Fruit fly (Drosophila melanogaster): ENCODE data around the gene Smn.

Gene Smn

dm6 chr3L:16574307-16574946 lies 6.9 kb downstream of the Smn start, which contains the start of gene mbf1 (continued):
- TF ChIP-seq croc (GFP tag; conservative IDR thresholded peaks at IDR 0.05) (no peak), Hmr (GFP tag; optimal IDR thresholded peaks at IDR 0.05) (peak; percentile 11), sisA (GFP tag; IDR thresholded peaks at IDR 0.05) (no peak), her (GFP tag; optimal IDR thresholded peaks at IDR 0.05) (no peak), CG11398 (GFP tag; optimal IDR thresholded peaks at IDR 0.05) (no peak), Poxn (GFP tag; IDR thresholded peaks at IDR 0.05) (no peak), CG18619 (GFP tag; optimal IDR thresholded peaks at IDR 0.05) (no peak), sens-2 (GFP tag; IDR thresholded peaks at IDR 0.05) (no peak), CG10959 (GFP tag; IDR thresholded peaks at IDR 0.05) (no peak), CG6254 (GFP tag; optimal IDR thresholded peaks at IDR 0.05) (no peak), ssp (GFP tag; IDR thresholded peaks at IDR 0.05) (no peak), CG3281 (GFP tag; optimal IDR thresholded peaks at IDR 0.05) (no peak), CG18476 (GFP tag; optimal IDR thresholded peaks at IDR 0.05) (no peak), eyg (GFP tag; optimal IDR thresholded peaks at IDR 0.05) (no peak), CG30403 (GFP tag; optimal IDR thresholded peaks at IDR 0.05) (peak; percentile 27), gce (GFP tag; IDR thresholded peaks at IDR 0.05) (no peak), nerfin-1 (tag; optimal IDR thresholded peaks at IDR 0.05) (peak; percentile 92), Rfx (GFP tag; IDR thresholded peaks at IDR 0.05) (no peak; the same call in 1 of the 2 replicates), CG17802 (tag; optimal IDR thresholded peaks at IDR 0.05) (no peak), Med (GFP tag) (peak; percentile 84), CG34422 (GFP tag; IDR thresholded peaks at IDR 0.05) (peak; percentile 27; the same call in 1 of the 3 replicates), B-H2 (GFP tag; optimal IDR thresholded peaks at IDR 0.05) (peak; percentile 24), CG3163 (GFP tag; optimal IDR thresholded peaks at IDR 0.05) (no peak), CG1603 (tag; optimal IDR thresholded peaks at IDR 0.05) (peak; percentile 67), CG33557 (GFP tag; optimal IDR thresholded peaks at IDR 0.05) (no peak), Eip74EF (GFP tag; optimal IDR thresholded peaks at IDR 0.05) (no peak), Vsx1 (GFP tag; optimal IDR thresholded peaks at IDR 0.05) (no peak), CG15073 (GFP tag; optimal IDR thresholded peaks at IDR 0.05) (no peak), PHDP (tag; optimal IDR thresholded peaks at IDR 0.05) (peak; percentile 40), Sin3A (optimal IDR thresholded peaks at IDR 0.05) (peak; percentile 88), CG2116 (GFP tag; optimal IDR thresholded peaks at IDR 0.05) (peak; percentile 82), Hr39 (optimal IDR thresholded peaks at IDR 0.05) (no peak), CG34224 (GFP tag; IDR thresholded peaks at IDR 0.05; ENCODE audit: partially characterized antibody) (peak; percentile 66), ERR (GFP tag; optimal IDR thresholded peaks at IDR 0.05) (no peak), CG15696 (tag; optimal IDR thresholded peaks at IDR 0.05) (no peak), CG16863 (GFP tag; optimal IDR thresholded peaks at IDR 0.05) (no peak), inv (GFP tag; IDR thresholded peaks at IDR 0.05; ENCODE audit: partially characterized antibody) (peak; percentile 48; the same call in 1 of the 2 replicates), Stat92E (GFP tag; optimal IDR thresholded peaks at IDR 0.05) (no peak), CG15601 (tag; optimal IDR thresholded peaks at IDR 0.05) (peak; percentile 21), stwl (tag; optimal IDR thresholded peaks at IDR 0.05) (peak; percentile 85), ind (GFP tag; optimal IDR thresholded peaks at IDR 0.05) (no peak), CTCF (GFP tag; optimal IDR thresholded peaks at IDR 0.05) (peak; percentile 32), crp (GFP tag; optimal IDR thresholded peaks at IDR 0.05) (peak; percentile 62 to 92), dysf (GFP tag; IDR thresholded peaks at IDR 0.05) (no peak), Dfd (GFP tag; optimal IDR thresholded peaks at IDR 0.05) (no peak), Lim3 (GFP tag; IDR thresholded peaks at IDR 0.05) (no peak), tap (tag; optimal IDR thresholded peaks at IDR 0.05) (no peak), dmrt11E (tag; optimal IDR thresholded peaks at IDR 0.05) (peak; percentile 10), Abd-B (GFP tag; optimal IDR thresholded peaks at IDR 0.05) (no peak), br (optimal IDR thresholded peaks at IDR 0.05) (no peak), ash1 (GFP tag; optimal IDR thresholded peaks at IDR 0.05) (no peak)

Data from whole organism, embryonic.